Fruit fly (Drosophila melanogaster): ENCODE results near the gene Prtl99C.

dm6 chr3R:29794161-29794882 is 41.4 kb upstream of the Prtl99C start, which contains the start of gene sro:
- TF ChIP-seq CG8478 (optimal IDR thresholded peaks at IDR 0.05): no peak
- no peak for TF ChIP-seq CTCF (optimal IDR thresholded peaks at IDR 0.05)

All from S2 (cell line).